Fruit fly (Drosophila melanogaster) S2 (cell line): ENCODE data around the gene Vlet.

Experiments used
- CG8478 ChIP-seq: fragments of >200 bp; optimal IDR thresholded peaks from 2 replicates; lab custom pipeline; 2018
- CTCF ChIP-seq, 2 experiments: fragments of >200 bp; optimal IDR thresholded peaks; 2 replicates each; lab custom pipeline; 2018

The Vlet gene

dm6 chrX:11695883-11696211, 17.5 kb upstream of the Vlet start:
- TF ChIP-seq CG8478 (lab: Kevin White, UChicago), result no peak
- no peak for TF ChIP-seq CTCF (optimal IDR thresholded peaks at IDR 0.05; lab: Kevin White, UChicago)

- TF ChIP-seq CG8478 (lab: Kevin White, UChicago) (no peak), CTCF (optimal IDR thresholded peaks at IDR 0.05; lab: Kevin White, UChicago) (peak; percentile 64 to 78)
These were observed 16.8 kb upstream of the Vlet start, which contains the start of gene PhKgamma for dm6 chrX:11694959-11695882. PhKgamma (plus strand) TSS chrX:11695137.

dm6 chrX:11689669-11690068, 11.3 kb upstream of the Vlet start:
- TF ChIP-seq CTCF (optimal IDR thresholded peaks at IDR 0.05; lab: Kevin White, UChicago) (no peak), CG8478 (lab: Kevin White, UChicago) (no peak)

- TF ChIP-seq CG8478 (lab: Kevin White, UChicago), result no peak
- no peak for TF ChIP-seq CTCF (optimal IDR thresholded peaks at IDR 0.05; lab: Kevin White, UChicago)
These were observed 9.5 kb upstream of the Vlet start for dm6 chrX:11687666-11688492.

- no peak for TF ChIP-seq CTCF (optimal IDR thresholded peaks at IDR 0.05; lab: Kevin White, UChicago)
These were observed 8.3 kb upstream of the Vlet start for dm6 chrX:11686675-11687074.

- no peak for TF ChIP-seq CTCF (optimal IDR thresholded peaks at IDR 0.05; lab: Kevin White, UChicago)
- TF ChIP-seq CG8478 (lab: Kevin White, UChicago), result no peak
These were observed 7.7 kb upstream of the Vlet start for dm6 chrX:11685918-11686640.

- no peak for TF ChIP-seq CTCF (optimal IDR thresholded peaks at IDR 0.05; lab: Kevin White, UChicago)
- TF ChIP-seq CG8478 (lab: Kevin White, UChicago), result no peak
These were observed 6.1 kb upstream of the Vlet start for dm6 chrX:11684462-11684861.

- TF ChIP-seq CTCF (optimal IDR thresholded peaks at IDR 0.05; lab: Kevin White, UChicago), result no peak
- no peak for TF ChIP-seq CG8478 (lab: Kevin White, UChicago)
These were observed 5.1 kb upstream of the Vlet start for dm6 chrX:11683480-11683879.

- TF ChIP-seq CTCF (optimal IDR thresholded peaks at IDR 0.05; lab: Kevin White, UChicago), result peak; percentile 76 to 83
- no peak for TF ChIP-seq CG8478 (lab: Kevin White, UChicago)
These were observed 3.5 kb upstream of the Vlet start for dm6 chrX:11681558-11682551.

- TF ChIP-seq CTCF (optimal IDR thresholded peaks at IDR 0.05; lab: Kevin White, UChicago) (no peak), CG8478 (lab: Kevin White, UChicago) (no peak)
These were observed 2.0 kb upstream of the Vlet start for dm6 chrX:11680405-11680804.

dm6 chrX:11679461-11679860, 1.1 kb upstream of the Vlet start:
- TF ChIP-seq CG8478 (lab: Kevin White, UChicago) (no peak), CTCF (optimal IDR thresholded peaks at IDR 0.05; lab: Kevin White, UChicago) (no peak)

dm6 chrX:11664058-11664457, 14.3 kb downstream of the Vlet start:
- TF ChIP-seq CTCF (optimal IDR thresholded peaks at IDR 0.05; lab: Kevin White, UChicago) (no peak), CG8478 (lab: Kevin White, UChicago) (no peak)

dm6 chrX:11660476-11660875, 17.9 kb downstream of the Vlet start:
- TF ChIP-seq CTCF (optimal IDR thresholded peaks at IDR 0.05; lab: Kevin White, UChicago) (no peak), CG8478 (lab: Kevin White, UChicago) (no peak)
